Fruit fly (Drosophila melanogaster) whole organism, embryonic: Measurements from ENCODE around the gene I-3.

Experiments used
- CG12391 ChIP-seq: fragments of 200-800 bp; sonication (Bioruptor generic); optimal IDR thresholded peaks from 3 replicates; lab custom pipeline; 2018; ENCODE audit warnings: missing biosample characterization, mild to moderate bottlenecking, missing genetic modification characterization, moderate library complexity
- CG12769 ChIP-seq: fragments of 200-800 bp; sonication (Bioruptor generic); optimal IDR thresholded peaks from 2 replicates; lab custom pipeline; 2019; ENCODE audit warnings: missing biosample characterization, mild to moderate bottlenecking, missing genetic modification characterization, moderate library complexity
- CG1603 ChIP-seq: fragments of 200-800 bp; sonication (Bioruptor generic); optimal IDR thresholded peaks from 2 replicates; lab custom pipeline; 2019; ENCODE audit warnings: missing biosample characterization, mild to moderate bottlenecking, missing genetic modification characterization, moderate library complexity
- CG3407 ChIP-seq: fragments of 200-800 bp; sonication (Bioruptor generic); optimal IDR thresholded peaks from 2 replicates; lab custom pipeline; 2018; ENCODE audit warnings: missing biosample characterization, mild to moderate bottlenecking, missing genetic modification characterization
- CG7928 ChIP-seq: fragments of 200-800 bp; sonication (Bioruptor generic); optimal IDR thresholded peaks from 2 replicates; lab custom pipeline; 2017; ENCODE audit warnings: missing biosample characterization, mild to moderate bottlenecking, missing genetic modification characterization
- peb ChIP-seq: fragments of 200-800 bp; sonication (Bioruptor generic); IDR thresholded peaks from 2 replicates; pipeline ENCODE4 v1.3.6; 2022; ENCODE audit warnings: missing biosample characterization, missing genetic modification characterization
- slbo ChIP-seq: fragments of 200-800 bp; sonication (Bioruptor generic); IDR thresholded peaks from 2 replicates; pipeline ENCODE4 v1.3.6; 2022; ENCODE audit warnings: missing biosample characterization, missing genetic modification characterization

DNA sequence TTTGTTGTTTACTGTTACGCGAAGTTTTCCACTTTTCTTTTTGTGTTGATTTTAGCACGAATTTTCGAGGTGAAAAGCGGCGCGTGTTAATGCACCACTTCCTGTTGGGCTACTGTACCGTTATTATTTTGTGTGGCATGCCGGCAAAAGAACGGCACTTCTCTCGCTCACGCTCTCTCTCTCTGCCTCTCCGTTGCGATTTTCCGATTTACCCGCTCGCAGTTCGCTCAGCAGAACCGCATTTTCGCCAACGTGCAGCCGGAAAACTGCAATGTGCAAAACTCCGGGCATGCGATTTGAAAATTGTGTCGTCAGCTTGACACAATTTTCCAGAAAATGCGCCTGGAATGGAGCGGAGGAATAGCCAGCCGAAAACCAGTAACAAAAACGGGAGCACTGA lies 44.5 kb upstream of the I-3 start, which contains the start of gene shakB:
- no peak for TF ChIP-seq peb (GFP tag; lab: Robert Waterston, UW)
- no peak for TF ChIP-seq CG1603
- no peak for TF ChIP-seq slbo
- no peak for TF ChIP-seq CG12391 (tag; lab: Kevin White, UChicago)
- TF ChIP-seq CG3407 (GFP tag; lab: Kevin White, UChicago) = no peak
- no peak for TF ChIP-seq CG7928 (GFP tag; lab: Kevin White, UChicago)
- TF ChIP-seq CG12769 (tag; lab: Kevin White, UChicago) = no peak
